Worm (Caenorhabditis elegans) whole organism, late embryonic: Measurements from ENCODE around the gene F15A4.2.

Experiments used
- C38D4.7 ChIP-seq: fragments of 200-800 bp; sonication (Bioruptor generic); optimal IDR thresholded peaks from 2 replicates; lab custom pipeline; 2018; ENCODE audit warnings: mild to moderate bottlenecking, missing genetic modification characterization, moderate library complexity, missing compliant biosample characterization
- ahr-1 ChIP-seq: sonication (generic microtip); optimal IDR thresholded peaks from 2 replicates; lab custom pipeline; 2016; ENCODE audit warnings: missing genetic modification characterization, missing compliant biosample characterization
- ama-1 ChIP-seq: fragments of 150-350 bp; optimal IDR thresholded peaks from 2 replicates; lab custom pipeline; 2014
- ceh-14 ChIP-seq: sonication (generic microtip); optimal IDR thresholded peaks from 2 replicates; lab custom pipeline; 2016; ENCODE audit warnings: missing genotype, missing genetic modification characterization, missing compliant biosample characterization
- ceh-18 ChIP-seq: sonication (generic microtip); optimal IDR thresholded peaks from 2 replicates; lab custom pipeline; 2016; ENCODE audit warnings: missing genetic modification characterization, missing compliant biosample characterization
- ceh-19 ChIP-seq: fragments of 200-800 bp; sonication (Bioruptor generic); optimal IDR thresholded peaks from 2 replicates; lab custom pipeline; 2018; ENCODE audit warnings: mild to moderate bottlenecking, missing genetic modification characterization, missing compliant biosample characterization
- ceh-24 ChIP-seq: sonication (generic microtip); optimal IDR thresholded peaks from 2 replicates; lab custom pipeline; 2016; ENCODE audit warnings: mild to moderate bottlenecking, missing genetic modification characterization, missing compliant biosample characterization
- ceh-30 ChIP-seq: fragments of 150-350 bp; optimal IDR thresholded peaks from 2 replicates; lab custom pipeline; 2014; ENCODE audit warnings: missing biosample characterization, missing genetic modification characterization
- ceh-34 ChIP-seq: sonication (generic microtip); optimal IDR thresholded peaks from 2 replicates; lab custom pipeline; 2016; ENCODE audit warnings: mild to moderate bottlenecking, missing genetic modification characterization, missing compliant biosample characterization
- ceh-6 ChIP-seq: fragments of 200-800 bp; sonication (Bioruptor generic); optimal IDR thresholded peaks from 2 replicates; lab custom pipeline; 2018; ENCODE audit warnings: mild to moderate bottlenecking, missing genetic modification characterization, missing compliant biosample characterization
- ceh-9 ChIP-seq: sonication (generic microtip); optimal IDR thresholded peaks from 2 replicates; lab custom pipeline; 2016; ENCODE audit warnings: mild to moderate bottlenecking, missing genetic modification characterization, inconsistent platforms, missing compliant biosample characterization
- dve-1 ChIP-seq: sonication (generic microtip); optimal IDR thresholded peaks from 2 replicates; lab custom pipeline; 2017; ENCODE audit warnings: antibody characterized with exemption, mild to moderate bottlenecking, missing genetic modification characterization, missing compliant biosample characterization
- ets-4 ChIP-seq: sonication (generic microtip); optimal IDR thresholded peaks from 2 replicates; lab custom pipeline; 2016; ENCODE audit warnings: missing genetic modification characterization, missing compliant biosample characterization
- fkh-10 ChIP-seq: fragments of 150-350 bp; optimal IDR thresholded peaks from 2 replicates; lab custom pipeline; 2014; ENCODE audit warnings: missing biosample characterization, missing genetic modification reagents, missing genetic modification characterization
- fkh-6 ChIP-seq: sonication (generic microtip); optimal IDR thresholded peaks from 2 replicates; lab custom pipeline; 2016; ENCODE audit warnings: missing genetic modification characterization, missing compliant biosample characterization
- gmeb-2 ChIP-seq: sonication (generic microtip); optimal IDR thresholded peaks from 2 replicates; lab custom pipeline; 2016; ENCODE audit warnings: missing genetic modification characterization, inconsistent platforms, missing compliant biosample characterization
- hlh-30 ChIP-seq: sonication (generic microtip); optimal IDR thresholded peaks from 2 replicates; lab custom pipeline; 2017; ENCODE audit warnings: antibody characterized with exemption, missing genetic modification characterization, missing compliant biosample characterization; ENCODE audit not compliant: insufficient read depth
- hlh-6 ChIP-seq: sonication (generic microtip); optimal IDR thresholded peaks from 2 replicates; lab custom pipeline; 2016; ENCODE audit warnings: missing genotype, missing genetic modification characterization, missing compliant biosample characterization
- hlh-8 ChIP-seq: sonication (generic microtip); optimal IDR thresholded peaks from 2 replicates; lab custom pipeline; 2016; ENCODE audit warnings: missing genotype, missing genetic modification characterization, missing compliant biosample characterization
- madf-2 ChIP-seq: sonication (generic microtip); optimal IDR thresholded peaks from 2 replicates; lab custom pipeline; 2017; ENCODE audit warnings: missing genetic modification characterization, missing compliant biosample characterization
- mec-3 ChIP-seq: sonication (generic microtip); optimal IDR thresholded peaks from 2 replicates; lab custom pipeline; 2016; ENCODE audit warnings: borderline replicate concordance, missing genetic modification characterization, missing compliant biosample characterization
- nhr-11 ChIP-seq: fragments of 150-350 bp; optimal IDR thresholded peaks from 2 replicates; lab custom pipeline; 2014; ENCODE audit warnings: missing biosample characterization, missing genetic modification characterization
- npax-4 ChIP-seq: sonication (generic microtip); optimal IDR thresholded peaks from 2 replicates; lab custom pipeline; 2016; ENCODE audit warnings: missing genetic modification characterization, missing compliant biosample characterization
- odd-2 ChIP-seq: sonication (generic microtip); optimal IDR thresholded peaks from 2 replicates; lab custom pipeline; 2017; ENCODE audit warnings: antibody characterized with exemption, mild to moderate bottlenecking, missing genetic modification characterization, missing compliant biosample characterization
- pag-3 ChIP-seq: sonication (generic microtip); optimal IDR thresholded peaks from 2 replicates; lab custom pipeline; 2016; ENCODE audit warnings: missing compliant biosample characterization, missing genetic modification characterization, borderline replicate concordance
- pha-4 ChIP-seq: fragments of 150-350 bp; optimal IDR thresholded peaks from 2 replicates; lab custom pipeline; 2018; ENCODE audit warnings: missing biosample characterization, missing genetic modification reagents, missing genetic modification characterization
- pros-1 ChIP-seq: fragments of 150-350 bp; optimal IDR thresholded peaks from 2 replicates; lab custom pipeline; 2014; ENCODE audit warnings: missing biosample characterization, missing genetic modification reagents, missing genetic modification characterization
- sdc-2 ChIP-seq: sonication (generic microtip); optimal IDR thresholded peaks from 2 replicates; lab custom pipeline; 2016; ENCODE audit warnings: missing genotype, missing genetic modification characterization, missing compliant biosample characterization
- sox-4 ChIP-seq: sonication (generic microtip); optimal IDR thresholded peaks from 2 replicates; lab custom pipeline; 2017; ENCODE audit warnings: mild to moderate bottlenecking, missing genetic modification characterization, inconsistent platforms, missing compliant biosample characterization
- syd-9 ChIP-seq: sonication (generic microtip); optimal IDR thresholded peaks from 2 replicates; lab custom pipeline; 2016; ENCODE audit warnings: mild to moderate bottlenecking, missing genetic modification characterization, moderate library complexity, missing compliant biosample characterization
- tbx-7 ChIP-seq: sonication (generic microtip); optimal IDR thresholded peaks from 2 replicates; lab custom pipeline; 2016; ENCODE audit warnings: missing genotype, missing genetic modification characterization, missing compliant biosample characterization
- unc-42 ChIP-seq: sonication (generic microtip); optimal IDR thresholded peaks from 2 replicates; lab custom pipeline; 2016; ENCODE audit warnings: missing genotype, missing genetic modification characterization, missing compliant biosample characterization
- unc-55 ChIP-seq: sonication (generic microtip); optimal IDR thresholded peaks from 2 replicates; lab custom pipeline; 2017; ENCODE audit warnings: missing biosample characterization, missing genetic modification reagents, missing genetic modification characterization
- unc-86 ChIP-seq: sonication (generic microtip); optimal IDR thresholded peaks from 2 replicates; lab custom pipeline; 2016; ENCODE audit warnings: missing genetic modification characterization, missing compliant biosample characterization

F15A4.2 gene

ce11 chrII:12482622-12483021, 20.3 kb downstream of the F15A4.2 start, which contains the start of gene fbxb-102:
Gene fbxb-102, plus strand, starts transcription at chrII:12482922.
- TF ChIP-seq C38D4.7 (GFP tag; lab: Kevin White, UChicago): no peak
- no peak for TF ChIP-seq ets-4 (tag; lab: Kevin White, UChicago)
- TF ChIP-seq ceh-6: no peak

- TF ChIP-seq unc-42 (tag; lab: Kevin White, UChicago) (no peak), ceh-34 (tag; lab: Kevin White, UChicago) (no peak), ceh-14 (no peak), ceh-9 (no peak), unc-86 (tag; lab: Kevin White, UChicago) (no peak), unc-55 (GFP tag; lab: Kevin White, UChicago) (no peak), odd-2 (tag; lab: Kevin White, UChicago) (no peak), pha-4 (tag; lab: Kevin White, UChicago) (no peak), syd-9 (no peak), ama-1 (lab: Kevin White, UChicago) (no peak), C38D4.7 (GFP tag; lab: Kevin White, UChicago) (no peak), ahr-1 (tag; lab: Kevin White, UChicago) (no peak), fkh-10 (GFP tag; lab: Kevin White, UChicago) (no peak), madf-2 (no peak)
- TF ChIP-seq, all 69 proteins: peak for 0
Measured at ce11 chrII:12485060-12485459, 22.7 kb downstream of the F15A4.2 start, which contains the start of gene F15A4.10. Gene F15A4.10, minus strand, starts transcription at chrII:12485160.

ce11 chrII:12488810-12489209, 26.5 kb downstream of the F15A4.2 start:
- TF ChIP-seq gmeb-2 (tag; lab: Kevin White, UChicago): no peak
- TF ChIP-seq tbx-7: no peak
- TF ChIP-seq pros-1 (tag; lab: Kevin White, UChicago): no peak
- no peak for TF ChIP-seq odd-2 (tag; lab: Kevin White, UChicago)
- TF ChIP-seq sdc-2 (tag; lab: Kevin White, UChicago): no peak
- TF ChIP-seq syd-9: no peak
- TF ChIP-seq hlh-8 (tag; lab: Kevin White, UChicago): no peak
- TF ChIP-seq ceh-6: no peak
- no peak for TF ChIP-seq ceh-30
- TF ChIP-seq dve-1 (tag; lab: Kevin White, UChicago): no peak
- no peak for TF ChIP-seq fkh-6 (tag; lab: Kevin White, UChicago)
- no peak for TF ChIP-seq sox-4 (tag; lab: Kevin White, UChicago)
- no peak for TF ChIP-seq ceh-34 (tag; lab: Kevin White, UChicago)
- TF ChIP-seq nhr-11: no peak
- TF ChIP-seq unc-86 (tag; lab: Kevin White, UChicago): no peak
- TF ChIP-seq npax-4 (tag; lab: Kevin White, UChicago): no peak
- no peak for TF ChIP-seq hlh-6 (tag; lab: Kevin White, UChicago)
- TF ChIP-seq ceh-18 (tag; lab: Kevin White, UChicago): no peak

ce11 chrII:12489903-12490302, 27.6 kb downstream of the F15A4.2 start, which contains the start of gene T21B4.15:
Gene T21B4.15, plus strand, starts transcription at chrII:12490203.
- no peak for TF ChIP-seq mec-3 (tag; lab: Kevin White, UChicago)
- no peak for TF ChIP-seq pag-3 (tag; lab: Kevin White, UChicago)
- TF ChIP-seq gmeb-2 (tag; lab: Kevin White, UChicago): no peak

- no peak for TF ChIP-seq ceh-19 (GFP tag; lab: Kevin White, UChicago)
- TF ChIP-seq pag-3 (tag; lab: Kevin White, UChicago): no peak
- TF ChIP-seq ceh-24: no peak
- TF ChIP-seq fkh-10 (GFP tag; lab: Kevin White, UChicago): no peak
- no peak for TF ChIP-seq hlh-30
Measured at ce11 chrII:12491936-12492335, 29.6 kb downstream of the F15A4.2 start, which contains the start of gene srz-6. Gene srz-6, plus strand, starts transcription at chrII:12492236.
